Fruit fly (Drosophila melanogaster) whole organism, embryonic: ENCODE data around the gene CG12643.

ENCODE experiments used
- Abd-B ChIP-seq: fragments of 200-800 bp; sonication (Bioruptor generic); optimal IDR thresholded peaks from 2 replicates; lab custom pipeline; 2018; ENCODE audit warnings: missing biosample characterization, mild to moderate bottlenecking, missing genetic modification characterization, moderate library complexity
- Aef1 ChIP-seq: fragments of 200-800 bp; sonication (Bioruptor generic); IDR thresholded peaks from 3 replicates; pipeline ENCODE4 v1.3.6; 2022; ENCODE audit warnings: missing biosample characterization, missing genetic modification characterization
- CG10147 ChIP-seq: fragments of 200-800 bp; sonication (Bioruptor generic); optimal IDR thresholded peaks from 2 replicates; lab custom pipeline; 2019; ENCODE audit warnings: missing biosample characterization, mild to moderate bottlenecking, missing genetic modification characterization, moderate library complexity
- CG10431 ChIP-seq: fragments of 200-800 bp; sonication (Bioruptor generic); optimal IDR thresholded peaks from 3 replicates; lab custom pipeline; 2018; ENCODE audit warnings: missing biosample characterization, mild to moderate bottlenecking, missing genetic modification characterization
- CG10654 ChIP-seq: fragments of 200-800 bp; sonication (Bioruptor generic); optimal IDR thresholded peaks from 2 replicates; lab custom pipeline; 2016; ENCODE audit warnings: missing biosample characterization, missing genetic modification characterization
- CG10959 ChIP-seq: fragments of 200-800 bp; sonication (Bioruptor generic); IDR thresholded peaks from 2 replicates; pipeline ENCODE4 v1.3.6; 2022; ENCODE audit warnings: missing biosample characterization, missing genetic modification characterization
- CG11093 ChIP-seq: fragments of 200-800 bp; sonication (Bioruptor generic); IDR thresholded peaks from 3 replicates; pipeline ENCODE4 v1.3.6; 2022; ENCODE audit warnings: missing biosample characterization, missing genetic modification characterization
- CG11398 ChIP-seq: fragments of 200-800 bp; sonication (Bioruptor generic); optimal IDR thresholded peaks from 2 replicates; lab custom pipeline; 2016; ENCODE audit warnings: missing biosample characterization, missing genetic modification characterization
- CG12219 ChIP-seq: fragments of 200-800 bp; sonication (Bioruptor generic); optimal IDR thresholded peaks from 3 replicates; lab custom pipeline; 2018; ENCODE audit warnings: missing biosample characterization, mild to moderate bottlenecking, missing genetic modification characterization
- CG12236 ChIP-seq: fragments of 200-800 bp; sonication (Bioruptor generic); optimal IDR thresholded peaks from 2 replicates; lab custom pipeline; 2016; ENCODE audit warnings: missing biosample characterization, missing genetic modification characterization
- CG1233 ChIP-seq: fragments of 200-800 bp; sonication (Bioruptor generic); optimal IDR thresholded peaks from 4 replicates; lab custom pipeline; 2018; ENCODE audit warnings: missing biosample characterization, mild to moderate bottlenecking, missing genetic modification characterization
- CG13775 ChIP-seq: fragments of 200-800 bp; sonication (Bioruptor generic); optimal IDR thresholded peaks from 3 replicates; lab custom pipeline; 2017; ENCODE audit warnings: missing biosample characterization, mild to moderate bottlenecking, missing genetic modification characterization
- CG15696 ChIP-seq: fragments of 200-800 bp; sonication (Bioruptor generic); optimal IDR thresholded peaks from 2 replicates; lab custom pipeline; 2019; ENCODE audit warnings: missing biosample characterization, mild to moderate bottlenecking, missing genetic modification characterization, moderate library complexity
- CG1603 ChIP-seq: fragments of 200-800 bp; sonication (Bioruptor generic); optimal IDR thresholded peaks from 2 replicates; lab custom pipeline; 2019; ENCODE audit warnings: missing biosample characterization, mild to moderate bottlenecking, missing genetic modification characterization, moderate library complexity
- CG17186 ChIP-seq: fragments of 200-800 bp; sonication (Bioruptor generic); optimal IDR thresholded peaks from 3 replicates; lab custom pipeline; 2017; ENCODE audit warnings: missing biosample characterization, missing genetic modification reagents, missing genetic modification characterization
- CG17802 ChIP-seq: fragments of 200-800 bp; sonication (Bioruptor generic); optimal IDR thresholded peaks from 2 replicates; lab custom pipeline; 2018; ENCODE audit warnings: missing biosample characterization, mild to moderate bottlenecking, missing genetic modification characterization, moderate library complexity
- CG1792 ChIP-seq: fragments of 200-800 bp; sonication (Bioruptor generic); optimal IDR thresholded peaks from 2 replicates; lab custom pipeline; 2016; ENCODE audit warnings: missing biosample characterization, missing genetic modification characterization
- CG2199 ChIP-seq: fragments of 200-800 bp; sonication (Bioruptor generic); IDR thresholded peaks from 3 replicates; pipeline ENCODE4 v1.3.6; 2022; ENCODE audit warnings: missing biosample characterization, missing genetic modification characterization
- CG30431 ChIP-seq: fragments of 200-800 bp; sonication (Bioruptor generic); optimal IDR thresholded peaks from 2 replicates; lab custom pipeline; 2017; ENCODE audit warnings: missing biosample characterization, missing genetic modification characterization
- CG3281 ChIP-seq: fragments of 200-800 bp; sonication (Bioruptor generic); optimal IDR thresholded peaks from 3 replicates; lab custom pipeline; 2017; ENCODE audit warnings: missing biosample characterization, mild to moderate bottlenecking, missing genetic modification characterization
- CG4424 ChIP-seq: fragments of 200-800 bp; sonication (Bioruptor generic); optimal IDR thresholded peaks from 3 replicates; lab custom pipeline; 2016; ENCODE audit warnings: missing biosample characterization, missing genetic modification characterization
- CG4617 ChIP-seq: fragments of 200-800 bp; sonication (Bioruptor generic); optimal IDR thresholded peaks from 3 replicates; lab custom pipeline; 2016; ENCODE audit warnings: missing biosample characterization, missing genetic modification characterization, borderline replicate concordance
- CG6765 ChIP-seq: fragments of 200-800 bp; sonication (Bioruptor generic); optimal IDR thresholded peaks from 3 replicates; lab custom pipeline; 2017; ENCODE audit warnings: missing biosample characterization, mild to moderate bottlenecking, missing genetic modification characterization
- CG7556 ChIP-seq: fragments of 200-800 bp; sonication (Bioruptor generic); optimal IDR thresholded peaks from 2 replicates; lab custom pipeline; 2017; ENCODE audit warnings: missing biosample characterization, mild to moderate bottlenecking, missing genetic modification characterization
- CG8281 ChIP-seq: fragments of 200-800 bp; sonication (Bioruptor generic); optimal IDR thresholded peaks from 2 replicates; lab custom pipeline; 2018; ENCODE audit warnings: missing biosample characterization, mild to moderate bottlenecking, missing genetic modification characterization, moderate library complexity
- CrebB ChIP-seq: fragments of 200-800 bp; sonication (Bioruptor generic); optimal IDR thresholded peaks from 3 replicates; lab custom pipeline; 2018; ENCODE audit warnings: missing biosample characterization, mild to moderate bottlenecking, missing genetic modification characterization
- D19B ChIP-seq: fragments of 200-800 bp; sonication (Bioruptor generic); optimal IDR thresholded peaks from 2 replicates; lab custom pipeline; 2017; ENCODE audit warnings: missing biosample characterization, mild to moderate bottlenecking, missing genetic modification characterization
- Drgx ChIP-seq: fragments of 200-800 bp; sonication (Bioruptor generic); IDR thresholded peaks from 2 replicates; pipeline ENCODE4 v1.3.6; 2022; ENCODE audit warnings: missing biosample characterization, missing genetic modification characterization
- Ets97D ChIP-seq: fragments of 200-800 bp; sonication (Bioruptor generic); optimal IDR thresholded peaks from 3 replicates; lab custom pipeline; 2016; ENCODE audit warnings: missing biosample characterization, missing genetic modification characterization
- Fer2 ChIP-seq: fragments of 200-800 bp; sonication (Bioruptor generic); optimal IDR thresholded peaks from 2 replicates; lab custom pipeline; 2018; ENCODE audit warnings: missing biosample characterization, mild to moderate bottlenecking, missing genetic modification characterization, moderate library complexity
- Hey ChIP-seq: fragments of 200-800 bp; sonication (Bioruptor generic); optimal IDR thresholded peaks from 3 replicates; lab custom pipeline; 2018; ENCODE audit warnings: missing biosample characterization, mild to moderate bottlenecking, missing genetic modification characterization
- HmgZ ChIP-seq: fragments of 200-800 bp; sonication (Bioruptor generic); optimal IDR thresholded peaks from 2 replicates; lab custom pipeline; 2018; ENCODE audit warnings: missing biosample characterization, mild to moderate bottlenecking, missing genetic modification characterization
- NK7.1 ChIP-seq: fragments of 200-800 bp; sonication (Bioruptor generic); optimal IDR thresholded peaks from 3 replicates; lab custom pipeline; 2016; ENCODE audit warnings: missing biosample characterization, missing genetic modification characterization
- Oli ChIP-seq: fragments of 200-800 bp; sonication (Bioruptor generic); optimal IDR thresholded peaks from 2 replicates; lab custom pipeline; 2018; ENCODE audit warnings: missing biosample characterization, mild to moderate bottlenecking, missing genetic modification characterization, moderate library complexity
- Scr ChIP-seq: fragments of 200-800 bp; sonication (Bioruptor generic); IDR thresholded peaks from 2 replicates; pipeline ENCODE4 v1.3.6; 2022; ENCODE audit warnings: missing biosample characterization, missing genetic modification characterization; ENCODE audit not compliant: partially characterized antibody
- Six4 ChIP-seq: fragments of 200-800 bp; sonication (Bioruptor generic); optimal IDR thresholded peaks from 2 replicates; lab custom pipeline; 2016; ENCODE audit warnings: missing biosample characterization, missing genetic modification characterization
- Vsx1 ChIP-seq: fragments of 200-800 bp; sonication (Bioruptor generic); optimal IDR thresholded peaks from 2 replicates; lab custom pipeline; 2017; ENCODE audit warnings: missing biosample characterization, mild to moderate bottlenecking, missing genetic modification characterization, missing genetic modification reagents
- ab ChIP-seq: fragments of 200-800 bp; sonication (Bioruptor generic); optimal IDR thresholded peaks from 2 replicates; lab custom pipeline; 2016; ENCODE audit warnings: missing biosample characterization, missing genetic modification characterization
- bbx ChIP-seq: fragments of 200-800 bp; sonication (Bioruptor generic); IDR thresholded peaks from 2 replicates; pipeline ENCODE4 v1.3.6; 2022; ENCODE audit warnings: missing biosample characterization, missing genetic modification characterization; ENCODE audit not compliant: partially characterized antibody
- dm ChIP-seq: fragments of 200-800 bp; sonication (Bioruptor generic); optimal IDR thresholded peaks from 3 replicates; lab custom pipeline; 2016; ENCODE audit warnings: missing biosample characterization, missing genetic modification characterization
- dysf ChIP-seq: fragments of 200-800 bp; sonication (Bioruptor generic); IDR thresholded peaks from 3 replicates; pipeline ENCODE4 v1.3.6; 2022; ENCODE audit warnings: missing biosample characterization, missing genetic modification characterization
- emc ChIP-seq: fragments of 200-800 bp; sonication (Bioruptor generic); optimal IDR thresholded peaks from 2 replicates; lab custom pipeline; 2016; ENCODE audit warnings: missing biosample characterization, missing genetic modification characterization
- fd96Cb ChIP-seq: fragments of 200-800 bp; sonication (Bioruptor generic); optimal IDR thresholded peaks from 2 replicates; lab custom pipeline; 2018; ENCODE audit warnings: missing biosample characterization, mild to moderate bottlenecking, missing genetic modification characterization, moderate library complexity
- jigr1 ChIP-seq: fragments of 200-800 bp; sonication (Bioruptor generic); IDR thresholded peaks from 3 replicates; pipeline ENCODE4 v1.3.6; 2022; ENCODE audit warnings: missing biosample characterization, missing genetic modification characterization
- nau ChIP-seq: fragments of 200-800 bp; sonication (Bioruptor generic); optimal IDR thresholded peaks from 3 replicates; lab custom pipeline; 2017; ENCODE audit warnings: missing biosample characterization, mild to moderate bottlenecking, missing genetic modification characterization, missing genetic modification reagents
- pan ChIP-seq, 4 experiments: fragments of >200 bp in 3 of 4; fragments of 200-800 bp in 1 of 4; sonication (Bioruptor generic) in 1 of 4; optimal IDR thresholded peaks in 3 of 4; IDR thresholded peaks in 1 of 4; 2 replicates each; pipeline versions ENCODE4 v1.3.6 to Lab custom; 2017 to 2022; ENCODE audit warnings: missing biosample characterization in 2 of 4, missing genetic modification characterization in 2 of 4, mixed read lengths in 1 of 4
- phol ChIP-seq: fragments of 200-800 bp; sonication (Bioruptor generic); optimal IDR thresholded peaks from 3 replicates; lab custom pipeline; 2018; ENCODE audit warnings: missing biosample characterization, mild to moderate bottlenecking, missing genetic modification characterization, moderate library complexity
- repo ChIP-seq: fragments of 200-800 bp; sonication (Bioruptor generic); optimal IDR thresholded peaks from 2 replicates; lab custom pipeline; 2016; ENCODE audit warnings: missing biosample characterization, missing genetic modification characterization
- sug ChIP-seq: fragments of 200-800 bp; optimal IDR thresholded peaks from 2 replicates; lab custom pipeline; 2019; ENCODE audit warnings: missing biosample characterization, mild to moderate bottlenecking, missing genetic modification characterization, moderate library complexity
- tna ChIP-seq: fragments of 200-800 bp; sonication (Bioruptor generic); IDR thresholded peaks from 2 replicates; pipeline ENCODE4 v1.3.6; 2022; ENCODE audit warnings: missing biosample characterization, missing genetic modification characterization; ENCODE audit not compliant: partially characterized antibody
- zf30C ChIP-seq: fragments of 200-800 bp; sonication (Bioruptor generic); optimal IDR thresholded peaks from 3 replicates; lab custom pipeline; 2018; ENCODE audit warnings: missing biosample characterization, mild to moderate bottlenecking, missing genetic modification characterization

CG12643 gene

dm6 chrX:10250659-10251058 is 14.4 kb downstream of the CG12643 start (continued):
- TF ChIP-seq CG12219: no peak
- no peak for TF ChIP-seq NK7.1 (GFP tag; lab: Kevin White, UChicago)
- TF ChIP-seq Vsx1 (GFP tag; lab: Kevin White, UChicago): no peak
- TF ChIP-seq Ets97D (GFP tag; lab: Kevin White, UChicago): no peak
- TF ChIP-seq repo: no peak
- no peak for TF ChIP-seq zf30C (GFP tag; lab: Kevin White, UChicago)
- no peak for TF ChIP-seq Scr
- no peak for TF ChIP-seq CG1233 (GFP tag; lab: Kevin White, UChicago)
- peak; percentile 45; the same call in 2 of the 3 replicates for TF ChIP-seq dysf
- TF ChIP-seq CG12236 (GFP tag; lab: Kevin White, UChicago): no peak
- TF ChIP-seq CG11093 (GFP tag; lab: Robert Waterston, UW): no peak
- TF ChIP-seq CG10431 (GFP tag; lab: Kevin White, UChicago): no peak
- peak; percentile 9 for TF ChIP-seq CG3281 (GFP tag; lab: Kevin White, UChicago)
- TF ChIP-seq CG4617 (GFP tag; lab: Kevin White, UChicago): no peak
- TF ChIP-seq CrebB (tag; lab: Kevin White, UChicago): no peak
- no peak for TF ChIP-seq CG6765
- no peak for TF ChIP-seq jigr1
- TF ChIP-seq CG4424: no peak
- TF ChIP-seq Aef1 (GFP tag; lab: Robert Waterston, UW): no peak
- no peak for TF ChIP-seq CG1792
- no peak for TF ChIP-seq Hey (tag; lab: Kevin White, UChicago)
- TF ChIP-seq fd96Cb (tag; lab: Kevin White, UChicago): no peak
- no peak for TF ChIP-seq CG2199 (GFP tag; lab: Robert Waterston, UW)
- no peak for TF ChIP-seq CG30431 (GFP tag; lab: Kevin White, UChicago)
- peak; percentile 30 for TF ChIP-seq CG7556 (GFP tag; lab: Kevin White, UChicago)
- TF ChIP-seq CG13775 (GFP tag; lab: Kevin White, UChicago): no peak
- TF ChIP-seq pan (optimal IDR thresholded peaks at IDR 0.05; lab: Kevin White, UChicago): no peak
- TF ChIP-seq pan (GFP tag; optimal IDR thresholded peaks at IDR 0.05 in 1 of 2, IDR thresholded peaks at IDR 0.05 in 1 of 2): no peak
- TF ChIP-seq tna (GFP tag; lab: Robert Waterston, UW): no peak
- no peak for TF ChIP-seq CG15696 (tag; lab: Kevin White, UChicago)
- peak; percentile 30; the same call in 1 of the 2 replicates for TF ChIP-seq Drgx (GFP tag; lab: Robert Waterston, UW)
- TF ChIP-seq CG10654: no peak
- no peak for TF ChIP-seq CG8281 (tag; lab: Kevin White, UChicago)
- no peak for TF ChIP-seq Six4 (GFP tag; lab: Kevin White, UChicago)
- no peak for TF ChIP-seq Oli
- TF ChIP-seq CG10147 (GFP tag; lab: Kevin White, UChicago): peak; percentile 3
- no peak for TF ChIP-seq nau (GFP tag; lab: Kevin White, UChicago)
- no peak for TF ChIP-seq Fer2
- no peak for TF ChIP-seq Abd-B
- no peak for TF ChIP-seq CG1603 (tag; lab: Kevin White, UChicago)
- no peak for TF ChIP-seq ab (GFP tag; lab: Kevin White, UChicago)
- no peak for TF ChIP-seq CG17186 (GFP tag; lab: Kevin White, UChicago)
- TF ChIP-seq sug (tag; lab: Kevin White, UChicago): no peak
- no peak for TF ChIP-seq dm (GFP tag; lab: Kevin White, UChicago)
- no peak for TF ChIP-seq CG11398 (GFP tag; lab: Kevin White, UChicago)
- no peak for TF ChIP-seq CG10959
- no peak for TF ChIP-seq emc (GFP tag; lab: Kevin White, UChicago)
- TF ChIP-seq bbx: no peak
- no peak for TF ChIP-seq phol (tag; lab: Kevin White, UChicago)
- no peak for TF ChIP-seq CG17802 (tag; lab: Kevin White, UChicago)
- TF ChIP-seq HmgZ (tag; lab: Kevin White, UChicago): no peak
- peak; percentile 54 for TF ChIP-seq D19B
